Worm (Caenorhabditis elegans) whole organism, L2 larva: ENCODE results near the gene K08E5.6.

Experiments
- aly-2 ChIP-seq: fragments of 150-350 bp; optimal IDR thresholded peaks from 2 replicates; lab custom pipeline; 2014; ENCODE audit warnings: missing biosample characterization, missing genetic modification characterization
- ceh-16 ChIP-seq: fragments of 150-350 bp; optimal IDR thresholded peaks from 2 replicates; lab custom pipeline; 2014; ENCODE audit warnings: missing biosample characterization, missing genetic modification characterization
- egl-27 ChIP-seq: sonication (generic microtip); optimal IDR thresholded peaks from 3 replicates; lab custom pipeline; 2017; ENCODE audit warnings: missing biosample characterization, missing genetic modification reagents, missing genetic modification characterization
- fos-1 ChIP-seq: fragments of 150-350 bp; optimal IDR thresholded peaks from 2 replicates; lab custom pipeline; 2014; ENCODE audit warnings: missing biosample characterization, missing genetic modification characterization
- nhr-11 ChIP-seq: fragments of 150-350 bp; optimal IDR thresholded peaks from 2 replicates; lab custom pipeline; 2014; ENCODE audit warnings: missing biosample characterization, missing genetic modification characterization
- nhr-77 ChIP-seq: fragments of 150-350 bp; optimal IDR thresholded peaks from 2 replicates; lab custom pipeline; 2014; ENCODE audit warnings: missing biosample characterization, missing genetic modification characterization
- unc-39 ChIP-seq: fragments of 150-350 bp; optimal IDR thresholded peaks from 2 replicates; lab custom pipeline; 2014; ENCODE audit warnings: missing biosample characterization, missing genetic modification characterization

ce11 chrIII:10187840-10188239 lies 47.0 kb downstream of the K08E5.6 start:
- TF ChIP-seq aly-2 (tag; lab: Kevin White, UChicago): no peak
- no peak for TF ChIP-seq unc-39 (tag; lab: Kevin White, UChicago)
- TF ChIP-seq fos-1 (tag; lab: Kevin White, UChicago): no peak
- no peak for TF ChIP-seq nhr-77 (tag; lab: Kevin White, UChicago)
- no peak for TF ChIP-seq egl-27 (tag; lab: Kevin White, UChicago)
- TF ChIP-seq ceh-16 (tag; lab: Kevin White, UChicago): no peak
- TF ChIP-seq nhr-11 (tag; lab: Kevin White, UChicago): no peak
